In genomic region chrX:1899445-1900085, dm6 we compare ENCODE assay signal across 1 fruit fly cellular context.
TF ChIP-seq lines count a peak whose summit lies in the region.

No protein-coding gene starts in this region.

TF ChIP-seq in whole organism, embryonic, 481 proteins besides CTCF, POLR2A, EP300 and RAD21 (continued from another document):
- TF ChIP-seq BEAF-32 (GFP tag; optimal IDR thresholded peaks at IDR 0.05; lab: Kevin White, UChicago) (no peak), CG18262 (tag; optimal IDR thresholded peaks at IDR 0.05; lab: Kevin White, UChicago) (no peak), stwl (tag; optimal IDR thresholded peaks at IDR 0.05; lab: Kevin White, UChicago) (peak; percentile 10), stc (GFP tag; IDR thresholded peaks at IDR 0.05; lab: Robert Waterston, UW) (no peak), CG18011 (GFP tag; optimal IDR thresholded peaks at IDR 0.05; lab: Kevin White, UChicago) (no peak), D19B (GFP tag; optimal IDR thresholded peaks at IDR 0.05; lab: Kevin White, UChicago) (no peak), CG11695 (GFP tag; IDR thresholded peaks at IDR 0.05; lab: Robert Waterston, UW) (no peak), sens (GFP tag; lab: Kevin White, UChicago) (peak; percentile 77), CG2202 (tag; optimal IDR thresholded peaks at IDR 0.05; lab: Kevin White, UChicago) (no peak), CkIIα-i1 (GFP tag; IDR thresholded peaks at IDR 0.05; lab: Robert Waterston, UW) (no peak), CG31388 (GFP tag; optimal IDR thresholded peaks at IDR 0.05; lab: Kevin White, UChicago) (no peak), dysf (GFP tag; IDR thresholded peaks at IDR 0.05; lab: Robert Waterston, UW) (no peak), CG4360 (GFP tag; IDR thresholded peaks at IDR 0.05; lab: Robert Waterston, UW) (peak; percentile 42; the same call in 1 of the 2 replicates), H15 (GFP tag; IDR thresholded peaks at IDR 0.05; lab: Robert Waterston, UW) (no peak), gro (GFP tag; optimal IDR thresholded peaks at IDR 0.05; lab: Kevin White, UChicago) (no peak), Six4 (GFP tag; optimal IDR thresholded peaks at IDR 0.05; lab: Kevin White, UChicago) (no peak), ase (GFP tag; IDR thresholded peaks at IDR 0.05; lab: Robert Waterston, UW) (no peak), ci (GFP tag; IDR thresholded peaks at IDR 0.05; lab: Robert Waterston, UW) (peak; percentile 53; the same call in 2 of the 3 replicates), crol (GFP tag; IDR thresholded peaks at IDR 0.05; lab: Robert Waterston, UW) (peak; percentile 87), CG2116 (GFP tag; optimal IDR thresholded peaks at IDR 0.05; lab: Kevin White, UChicago) (peak; percentile 9), inv (GFP tag; IDR thresholded peaks at IDR 0.05; lab: Robert Waterston, UW; ENCODE audit: partially characterized antibody) (no peak), chm (GFP tag; IDR thresholded peaks at IDR 0.05; lab: Robert Waterston, UW) (no peak), hth (optimal IDR thresholded peaks at IDR 0.05; lab: Kevin White, UChicago) (no peak), mirr (GFP tag; optimal IDR thresholded peaks at IDR 0.05; lab: Kevin White, UChicago) (no peak), CG15011 (GFP tag; optimal IDR thresholded peaks at IDR 0.05; lab: Kevin White, UChicago) (no peak), CG18599 (GFP tag; optimal IDR thresholded peaks at IDR 0.05; lab: Kevin White, UChicago) (peak; percentile 2), bowl (GFP tag; IDR thresholded peaks at IDR 0.05; lab: Robert Waterston, UW) (no peak), CG13624 (GFP tag; optimal IDR thresholded peaks at IDR 0.05; lab: Kevin White, UChicago) (no peak), CG10543 (GFP tag; optimal IDR thresholded peaks at IDR 0.05; lab: Kevin White, UChicago) (no peak), CG17829 (tag; optimal IDR thresholded peaks at IDR 0.05; lab: Kevin White, UChicago) (peak; percentile 37), Ets65A (GFP tag; lab: Kevin White, UChicago) (no peak), CG7839 (tag; optimal IDR thresholded peaks at IDR 0.05; lab: Kevin White, UChicago) (no peak), sima (GFP tag; optimal IDR thresholded peaks at IDR 0.05; lab: Kevin White, UChicago) (no peak), CG17568 (GFP tag; optimal IDR thresholded peaks at IDR 0.05; lab: Kevin White, UChicago) (no peak), vnd (GFP tag; IDR thresholded peaks at IDR 0.05; lab: Robert Waterston, UW; ENCODE audit: partially characterized antibody) (no peak), kni (GFP tag; optimal IDR thresholded peaks at IDR 0.05; lab: Kevin White, UChicago) (peak; percentile 97), Atf3 (GFP tag; optimal IDR thresholded peaks at IDR 0.05; lab: Kevin White, UChicago) (no peak), CG17912 (GFP tag; optimal IDR thresholded peaks at IDR 0.05; lab: Kevin White, UChicago) (no peak), Dref (GFP tag; IDR thresholded peaks at IDR 0.05; lab: Robert Waterston, UW) (no peak), Ravus (GFP tag; IDR thresholded peaks at IDR 0.05; lab: Robert Waterston, UW) (no peak), Scr (GFP tag; IDR thresholded peaks at IDR 0.05; lab: Robert Waterston, UW; ENCODE audit: partially characterized antibody) (0 out of 2 replicates have a peak, but pooled peaks have one; percentile 21), crc (GFP tag; optimal IDR thresholded peaks at IDR 0.05; lab: Kevin White, UChicago) (no peak), amos (GFP tag; IDR thresholded peaks at IDR 0.05; lab: Robert Waterston, UW; ENCODE audit: partially characterized antibody) (no peak), CG15073 (GFP tag; optimal IDR thresholded peaks at IDR 0.05; lab: Kevin White, UChicago) (no peak), Stat92E (GFP tag; optimal IDR thresholded peaks at IDR 0.05; lab: Kevin White, UChicago) (peak in 1 of 3 experiments; percentile 61), ERR (GFP tag; optimal IDR thresholded peaks at IDR 0.05; lab: Kevin White, UChicago) (no peak), CG13775 (GFP tag; optimal IDR thresholded peaks at IDR 0.05; lab: Kevin White, UChicago) (no peak), az2 (GFP tag; optimal IDR thresholded peaks at IDR 0.05; lab: Kevin White, UChicago) (no peak), CG1832 (GFP tag; optimal IDR thresholded peaks at IDR 0.05; lab: Kevin White, UChicago) (peak; percentile 30), CG11504 (tag; optimal IDR thresholded peaks at IDR 0.05; lab: Kevin White, UChicago) (no peak), CG2678 (tag; optimal IDR thresholded peaks at IDR 0.05; lab: Kevin White, UChicago) (no peak), HLHmδ (GFP tag; optimal IDR thresholded peaks at IDR 0.05; lab: Kevin White, UChicago) (peak; percentile 36), kah (GFP tag; optimal IDR thresholded peaks at IDR 0.05; lab: Kevin White, UChicago) (no peak), nerfin-1 (tag; optimal IDR thresholded peaks at IDR 0.05; lab: Kevin White, UChicago) (peak; percentile 89), Usf (GFP tag; optimal IDR thresholded peaks at IDR 0.05; lab: Kevin White, UChicago) (no peak), CG14860 (GFP tag; IDR thresholded peaks at IDR 0.05; lab: Robert Waterston, UW; ENCODE audit: partially characterized antibody) (no peak), ewg (GFP tag; optimal IDR thresholded peaks at IDR 0.05; lab: Kevin White, UChicago) (peak; percentile 59), MESR4 (GFP tag; optimal IDR thresholded peaks at IDR 0.05; lab: Kevin White, UChicago) (peak; percentile 82), CG3726 (GFP tag; IDR thresholded peaks at IDR 0.05; lab: Robert Waterston, UW) (no peak), phol (tag; optimal IDR thresholded peaks at IDR 0.05; lab: Kevin White, UChicago) (no peak), CrebB (tag; optimal IDR thresholded peaks at IDR 0.05; lab: Kevin White, UChicago) (no peak), Elba2 (GFP tag; optimal IDR thresholded peaks at IDR 0.05; lab: Kevin White, UChicago) (no peak), trem (tag; optimal IDR thresholded peaks at IDR 0.05; lab: Kevin White, UChicago) (peak; percentile 13), Dek (tag; optimal IDR thresholded peaks at IDR 0.05; lab: Kevin White, UChicago) (no peak), usp (GFP tag; optimal IDR thresholded peaks at IDR 0.05; lab: Kevin White, UChicago) (no peak), gem (tag; optimal IDR thresholded peaks at IDR 0.05; lab: Kevin White, UChicago) (no peak), CG3163 (GFP tag; optimal IDR thresholded peaks at IDR 0.05; lab: Kevin White, UChicago) (peak; percentile 9), cato (GFP tag; optimal IDR thresholded peaks at IDR 0.05; lab: Kevin White, UChicago; ENCODE audit: borderline replicate concordance) (no peak), grn (GFP tag; optimal IDR thresholded peaks at IDR 0.05; lab: Kevin White, UChicago) (peak; percentile 86), knrl (GFP tag; IDR thresholded peaks at IDR 0.05; lab: Robert Waterston, UW; ENCODE audit: partially characterized antibody) (no peak), abd-A (tag; optimal IDR thresholded peaks at IDR 0.05; lab: Kevin White, UChicago) (peak; percentile 43), Hsf (GFP tag; optimal IDR thresholded peaks at IDR 0.05; lab: Kevin White, UChicago) (no peak), CG12942 (GFP tag; optimal IDR thresholded peaks at IDR 0.05; lab: Kevin White, UChicago) (no peak), btn (GFP tag; optimal IDR thresholded peaks at IDR 0.05; lab: Kevin White, UChicago) (no peak), Med (GFP tag; lab: Kevin White, UChicago) (peak; percentile 74), HmgD (GFP tag; optimal IDR thresholded peaks at IDR 0.05; lab: Kevin White, UChicago) (peak; percentile 1), Adf1 (GFP tag; IDR thresholded peaks at IDR 0.05; lab: Robert Waterston, UW) (0 out of 2 replicates have a peak, but pooled peaks have one; percentile 12), CG8359 (GFP tag; optimal IDR thresholded peaks at IDR 0.05; lab: Kevin White, UChicago; ENCODE audit: borderline replicate concordance) (peak; percentile 21), zfh2 (GFP tag; optimal IDR thresholded peaks at IDR 0.05; lab: Kevin White, UChicago) (no peak), ac (GFP tag; optimal IDR thresholded peaks at IDR 0.05; lab: Kevin White, UChicago) (no peak)
